Worm (Caenorhabditis elegans) whole organism, L3 larva: ENCODE data around the gene twk-49.

Source experiments
- R02D3.7 ChIP-seq: fragments of 150-350 bp; optimal IDR thresholded peaks from 2 replicates; lab custom pipeline; 2014; ENCODE audit warnings: missing biosample characterization, missing genetic modification characterization
- ZK546.5 ChIP-seq: sonication (generic microtip); optimal IDR thresholded peaks from 2 replicates; lab custom pipeline; 2017; ENCODE audit warnings: missing biosample characterization, missing genetic modification characterization
- aly-2 ChIP-seq: fragments of 150-350 bp; optimal IDR thresholded peaks from 2 replicates; lab custom pipeline; 2014; ENCODE audit warnings: missing biosample characterization, missing genetic modification characterization
- ama-1 ChIP-seq: fragments of 150-350 bp; optimal IDR thresholded peaks from 2 replicates; lab custom pipeline; 2018
- ceh-28 ChIP-seq: fragments of 150-350 bp; optimal IDR thresholded peaks from 2 replicates; lab custom pipeline; 2014; ENCODE audit warnings: missing biosample characterization, missing genetic modification reagents, missing genetic modification characterization
- ceh-82 ChIP-seq: fragments of 150-350 bp; optimal IDR thresholded peaks from 2 replicates; lab custom pipeline; 2014; ENCODE audit warnings: missing biosample characterization, missing genetic modification characterization
- egl-27 ChIP-seq: sonication (generic microtip); optimal IDR thresholded peaks from 4 replicates; lab custom pipeline; 2017; ENCODE audit warnings: missing biosample characterization, missing genetic modification reagents, missing genetic modification characterization
- elt-2 ChIP-seq: sonication (generic microtip); optimal IDR thresholded peaks from 2 replicates; lab custom pipeline; 2016; ENCODE audit warnings: missing genetic modification reagents, mild to moderate bottlenecking, missing genetic modification characterization, missing compliant biosample characterization
- elt-3 ChIP-seq, 3 experiments: fragments of 150-350 bp in 1 of 3; sonication (generic microtip) in 2 of 3; optimal IDR thresholded peaks; 2 replicates in 2 of 3; 4 replicates in 1 of 3; lab custom pipeline; 2014 to 2017; ENCODE audit warnings: missing biosample characterization in 3 of 3, missing genetic modification characterization in 3 of 3
- eor-1 ChIP-seq, 2 experiments: fragments of 150-350 bp; optimal IDR thresholded peaks; 2 replicates each; lab custom pipeline; 2014 to 2018; ENCODE audit warnings: missing biosample characterization in 2 of 2, missing genetic modification characterization in 2 of 2
- fkh-10 ChIP-seq: sonication (generic microtip); optimal IDR thresholded peaks from 2 replicates; lab custom pipeline; 2017; ENCODE audit warnings: missing biosample characterization, missing genetic modification reagents, missing genetic modification characterization
- hmg-11 ChIP-seq: sonication (generic microtip); optimal IDR thresholded peaks from 2 replicates; lab custom pipeline; 2016; ENCODE audit warnings: missing genetic modification characterization, missing compliant biosample characterization
- jun-1 ChIP-seq: fragments of 150-350 bp; optimal IDR thresholded peaks from 2 replicates; lab custom pipeline; 2014; ENCODE audit warnings: missing biosample characterization, missing genetic modification reagents, missing genetic modification characterization
- lin-15B ChIP-seq: fragments of 150-350 bp; optimal IDR thresholded peaks from 2 replicates; lab custom pipeline; 2014; ENCODE audit warnings: missing biosample characterization, missing genetic modification characterization
- mdl-1 ChIP-seq: fragments of 150-350 bp; optimal IDR thresholded peaks from 2 replicates; lab custom pipeline; 2014; ENCODE audit warnings: missing biosample characterization, missing genetic modification characterization
- mml-1 ChIP-seq: fragments of 150-350 bp; sonication (generic microtip); optimal IDR thresholded peaks from 3 replicates; lab custom pipeline; 2014; ENCODE audit warnings: missing biosample characterization, missing genetic modification characterization
- nfya-1 ChIP-seq: sonication (generic microtip); optimal IDR thresholded peaks from 2 replicates; lab custom pipeline; 2017; ENCODE audit warnings: missing genetic modification characterization, mild to moderate bottlenecking, missing compliant biosample characterization, antibody characterized with exemption, moderate library complexity; ENCODE audit not compliant: insufficient read depth
- nhr-11 ChIP-seq: fragments of 150-350 bp; optimal IDR thresholded peaks from 2 replicates; lab custom pipeline; 2014; ENCODE audit warnings: missing biosample characterization, missing genetic modification characterization
- nhr-12 ChIP-seq: fragments of 150-350 bp; optimal IDR thresholded peaks from 2 replicates; lab custom pipeline; 2014; ENCODE audit warnings: missing biosample characterization, missing genetic modification characterization
- nhr-23 ChIP-seq: fragments of 150-350 bp; optimal IDR thresholded peaks from 2 replicates; lab custom pipeline; 2014; ENCODE audit warnings: missing biosample characterization, missing genetic modification reagents, missing genetic modification characterization
- nhr-237 ChIP-seq: fragments of 150-350 bp; optimal IDR thresholded peaks from 2 replicates; lab custom pipeline; 2014; ENCODE audit warnings: missing biosample characterization, missing genetic modification characterization
- nhr-25 ChIP-seq: sonication (generic microtip); optimal IDR thresholded peaks from 2 replicates; lab custom pipeline; 2017; ENCODE audit warnings: missing biosample characterization, missing genetic modification characterization
- nhr-28 ChIP-seq: fragments of 150-350 bp; optimal IDR thresholded peaks from 2 replicates; lab custom pipeline; 2014; ENCODE audit warnings: missing biosample characterization, missing genetic modification characterization
- nhr-67 ChIP-seq: fragments of 150-350 bp; optimal IDR thresholded peaks from 2 replicates; lab custom pipeline; 2014; ENCODE audit warnings: missing biosample characterization, missing genetic modification characterization
- nhr-77 ChIP-seq: fragments of 150-350 bp; optimal IDR thresholded peaks from 2 replicates; lab custom pipeline; 2014; ENCODE audit warnings: missing biosample characterization, missing genetic modification characterization
- pqm-1 ChIP-seq: fragments of 150-350 bp; optimal IDR thresholded peaks from 2 replicates; lab custom pipeline; 2017; ENCODE audit warnings: missing biosample characterization, missing genetic modification characterization, inconsistent platforms
- sea-2 ChIP-seq: fragments of 150-350 bp; sonication (generic microtip); optimal IDR thresholded peaks from 4 replicates; lab custom pipeline; 2014; ENCODE audit warnings: missing biosample characterization, missing genetic modification reagents, missing genetic modification characterization
- skn-1 ChIP-seq: fragments of 150-350 bp; optimal IDR thresholded peaks from 2 replicates; lab custom pipeline; 2014; ENCODE audit warnings: missing biosample characterization, missing genetic modification characterization
- snpc-4 ChIP-seq: fragments of 150-350 bp; optimal IDR thresholded peaks from 2 replicates; lab custom pipeline; 2014; ENCODE audit warnings: missing biosample characterization, missing genetic modification characterization
- tbx-2 ChIP-seq: sonication (generic microtip); optimal IDR thresholded peaks from 2 replicates; lab custom pipeline; 2016; ENCODE audit warnings: mild to moderate bottlenecking, missing genetic modification characterization, missing compliant biosample characterization
- unc-62 ChIP-seq: fragments of 150-350 bp; sonication (generic microtip); optimal IDR thresholded peaks from 4 replicates; lab custom pipeline; 2014; ENCODE audit warnings: missing biosample characterization, missing genetic modification reagents, missing genetic modification characterization
- zag-1 ChIP-seq: fragments of 150-350 bp; optimal IDR thresholded peaks from 2 replicates; lab custom pipeline; 2014; ENCODE audit warnings: missing biosample characterization, missing genetic modification characterization
- ztf-11 ChIP-seq: fragments of 150-350 bp; optimal IDR thresholded peaks from 2 replicates; lab custom pipeline; 2014; ENCODE audit warnings: missing biosample characterization, missing genetic modification characterization
- ztf-4 ChIP-seq: fragments of 150-350 bp; optimal IDR thresholded peaks from 2 replicates; lab custom pipeline; 2014; ENCODE audit warnings: missing biosample characterization, missing genetic modification characterization

The twk-49 gene

ce11 chrII:6499067-6499466 is at the start of gene twk-49:
TSS of gene twk-49 (minus strand) at chrII:6499167.
- TF ChIP-seq R02D3.7 (tag; lab: Kevin White, UChicago) (no peak), unc-62 (GFP tag; lab: Kevin White, UChicago) (no peak), nhr-237 (no peak), eor-1 (tag; optimal IDR thresholded peaks at IDR 0.05; lab: Kevin White, UChicago) (no peak), sea-2 (GFP tag; lab: Kevin White, UChicago) (no peak), aly-2 (tag; lab: Kevin White, UChicago) (no peak), nhr-28 (tag; lab: Kevin White, UChicago) (no peak), ztf-11 (tag; lab: Kevin White, UChicago) (no peak), nhr-67 (tag; lab: Kevin White, UChicago) (no peak)

DNA sequence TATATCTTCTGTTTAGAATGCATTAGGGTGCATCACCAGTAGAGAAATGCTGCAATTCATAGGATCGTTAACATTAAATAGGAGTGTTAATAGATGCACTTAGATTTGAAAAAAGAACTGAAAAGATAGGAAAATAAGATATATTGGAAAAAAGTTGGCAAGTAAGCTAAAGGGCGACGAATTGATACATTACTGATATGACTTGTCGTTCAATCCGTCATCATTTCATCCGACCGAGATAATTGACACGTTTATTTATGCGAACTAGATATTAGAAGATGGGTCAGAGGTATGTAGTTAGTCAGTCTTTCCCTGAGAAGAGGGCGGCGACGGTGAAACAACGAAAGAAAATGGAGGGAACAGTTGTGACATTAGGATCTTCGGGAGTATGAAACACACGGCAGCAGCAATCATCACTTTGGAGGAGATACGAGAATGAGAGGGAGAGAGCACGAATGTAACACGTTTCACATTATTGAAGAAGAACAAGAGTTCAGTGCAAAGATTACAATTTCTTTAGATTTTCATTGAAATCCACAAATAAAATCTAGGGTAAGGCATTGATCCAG is 46.0 kb upstream of the twk-49 start, which contains the start of gene lron-15:
Gene lron-15, minus strand, starts transcription at position 51 of the 569 bp plus-strand sequence.
- TF ChIP-seq jun-1 (tag; lab: Kevin White, UChicago) (no peak), snpc-4 (tag; lab: Kevin White, UChicago) (no peak), nhr-12 (tag; lab: Kevin White, UChicago) (no peak), lin-15B (tag; lab: Kevin White, UChicago) (no peak), ZK546.5 (tag; lab: Kevin White, UChicago) (no peak), nhr-11 (tag; lab: Kevin White, UChicago) (no peak), nhr-23 (no peak), mml-1 (no peak), nhr-28 (tag; lab: Kevin White, UChicago) (no peak), ceh-82 (tag; lab: Kevin White, UChicago) (no peak), hmg-11 (no peak), nhr-77 (tag; lab: Kevin White, UChicago) (no peak), sea-2 (GFP tag; lab: Kevin White, UChicago) (no peak), nhr-237 (no peak), zag-1 (tag; lab: Kevin White, UChicago) (no peak), elt-3 (tag; optimal IDR thresholded peaks at IDR 0.05; lab: Kevin White, UChicago) (no peak), ceh-28 (tag; lab: Kevin White, UChicago) (no peak), mdl-1 (no peak)

DNA sequence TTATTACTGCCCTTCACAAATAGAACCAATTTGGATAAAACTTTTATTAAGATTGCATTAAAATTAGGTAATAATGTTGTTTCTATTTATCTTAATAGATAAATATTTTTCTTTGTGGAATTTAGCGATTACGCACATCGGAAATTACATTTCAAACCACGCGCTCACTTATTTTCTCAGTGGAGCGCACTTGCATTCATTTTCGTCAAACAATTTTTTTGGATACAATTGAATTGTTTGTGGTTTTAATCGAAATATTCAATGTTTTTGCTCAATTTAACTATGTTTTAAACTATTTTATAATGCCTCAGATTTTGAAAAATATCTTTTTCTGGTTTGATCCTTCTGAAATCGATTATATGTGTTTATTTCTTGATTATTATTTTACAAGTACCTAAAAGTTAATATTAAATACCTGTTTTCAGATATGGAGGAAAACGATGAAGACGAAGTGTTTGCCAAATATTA is 37.0 kb upstream of the twk-49 start, which contains the start of gene utp-20:
Gene utp-20, plus strand, starts transcription at position 418 of the 468 bp plus-strand sequence.
- peak; percentile 31 for TF ChIP-seq skn-1 (tag; lab: Kevin White, UChicago)
- no peak for TF ChIP-seq pqm-1 (tag; lab: Kevin White, UChicago)
- TF ChIP-seq snpc-4 (tag; lab: Kevin White, UChicago) = peak; percentile 42
- peak; percentile 59 for TF ChIP-seq lin-15B (tag; lab: Kevin White, UChicago)
- TF ChIP-seq nhr-23 = peak; percentile 49
- TF ChIP-seq nhr-11 (tag; lab: Kevin White, UChicago) = no peak
- TF ChIP-seq elt-2 (tag; lab: Kevin White, UChicago) = no peak
- TF ChIP-seq nfya-1 (tag; lab: Kevin White, UChicago) = peak; percentile 58

- no peak for TF ChIP-seq nhr-25 (tag; lab: Kevin White, UChicago)
- TF ChIP-seq fkh-10 = no peak
- no peak for TF ChIP-seq ama-1
- TF ChIP-seq nhr-12 (tag; lab: Kevin White, UChicago) = no peak
- no peak for TF ChIP-seq unc-62 (GFP tag; lab: Kevin White, UChicago)
- no peak for TF ChIP-seq nfya-1 (tag; lab: Kevin White, UChicago)
- TF ChIP-seq R02D3.7 (tag; lab: Kevin White, UChicago) = no peak
- no peak for TF ChIP-seq ztf-11 (tag; lab: Kevin White, UChicago)
- TF ChIP-seq ceh-82 (tag; lab: Kevin White, UChicago) = no peak
- no peak for TF ChIP-seq nhr-11 (tag; lab: Kevin White, UChicago)
- no peak for TF ChIP-seq egl-27 (tag; lab: Kevin White, UChicago)
- TF ChIP-seq nhr-23 = no peak
- TF ChIP-seq nhr-77 (tag; lab: Kevin White, UChicago) = no peak
- no peak for TF ChIP-seq ztf-4 (tag; lab: Kevin White, UChicago)
- no peak for TF ChIP-seq tbx-2 (tag; lab: Kevin White, UChicago)
Measured at ce11 chrII:6531940-6532339, 33.0 kb upstream of the twk-49 start, which contains the start of gene abcx-1. TSS of gene abcx-1 (plus strand) at chrII:6532163.
